Fruit fly (Drosophila melanogaster): Measurements from ENCODE around the gene obst-J.
A peak's percentile ranks its signal among the peaks of the same experiment; 100 is the strongest.

Gene obst-J

dm6 chr3L:20131643-20132042 lies at the start of gene obst-J:
Gene obst-J (minus strand): TSS chr3L:20131743.
- TF ChIP-seq CG10348 (GFP tag; IDR thresholded peaks at IDR 0.05), result no peak
- no peak for TF ChIP-seq CG14655 (GFP tag; optimal IDR thresholded peaks at IDR 0.05)
- no peak for TF ChIP-seq CG34367 (tag; optimal IDR thresholded peaks at IDR 0.05)
- TF ChIP-seq Pif1B (GFP tag; optimal IDR thresholded peaks at IDR 0.05), result no peak
- no peak for TF ChIP-seq CG8159 (tag; optimal IDR thresholded peaks at IDR 0.05)
- TF ChIP-seq Ets98B (GFP tag; IDR thresholded peaks at IDR 0.05), result no peak

dm6 chr3L:20178101-20178500 lies 46.6 kb upstream of the obst-J start:
- no peak for TF ChIP-seq CG34367 (tag; optimal IDR thresholded peaks at IDR 0.05)
- no peak for TF ChIP-seq CG9948 (tag; optimal IDR thresholded peaks at IDR 0.05)
- TF ChIP-seq CG12605 (GFP tag; IDR thresholded peaks at IDR 0.05), result no peak
- TF ChIP-seq gl (tag; optimal IDR thresholded peaks at IDR 0.05), result no peak
- no peak for TF ChIP-seq EcR (GFP tag; optimal IDR thresholded peaks at IDR 0.05)
- no peak for TF ChIP-seq CG8159 (tag; optimal IDR thresholded peaks at IDR 0.05)
- no peak for TF ChIP-seq Pif1A (GFP tag; optimal IDR thresholded peaks at IDR 0.05)
- TF ChIP-seq CG32121 (GFP tag; IDR thresholded peaks at IDR 0.05), result no peak
- TF ChIP-seq CG17806 (tag; optimal IDR thresholded peaks at IDR 0.05), result no peak
- no peak for TF ChIP-seq CG15710 (tag; optimal IDR thresholded peaks at IDR 0.05)
- no peak for TF ChIP-seq fd96Ca (GFP tag; IDR thresholded peaks at IDR 0.05)
- no peak for TF ChIP-seq CG10348 (GFP tag; IDR thresholded peaks at IDR 0.05)

- TF ChIP-seq CG8159 (tag; optimal IDR thresholded peaks at IDR 0.05) (no peak), Pif1A (GFP tag; optimal IDR thresholded peaks at IDR 0.05) (no peak), D1 (tag; optimal IDR thresholded peaks at IDR 0.05) (no peak), rn (GFP tag; IDR thresholded peaks at IDR 0.05) (no peak), CG12605 (GFP tag; IDR thresholded peaks at IDR 0.05) (no peak), CG10348 (GFP tag; IDR thresholded peaks at IDR 0.05) (no peak), CG13204 (GFP tag; optimal IDR thresholded peaks at IDR 0.05) (no peak), Pif1B (GFP tag; optimal IDR thresholded peaks at IDR 0.05) (no peak), CG4496 (GFP tag; IDR thresholded peaks at IDR 0.05) (no peak), CG14655 (GFP tag; optimal IDR thresholded peaks at IDR 0.05) (no peak), Ets98B (GFP tag; IDR thresholded peaks at IDR 0.05) (no peak)
Measured at dm6 chr3L:20177697-20178096, 46.2 kb upstream of the obst-J start.

DNA sequence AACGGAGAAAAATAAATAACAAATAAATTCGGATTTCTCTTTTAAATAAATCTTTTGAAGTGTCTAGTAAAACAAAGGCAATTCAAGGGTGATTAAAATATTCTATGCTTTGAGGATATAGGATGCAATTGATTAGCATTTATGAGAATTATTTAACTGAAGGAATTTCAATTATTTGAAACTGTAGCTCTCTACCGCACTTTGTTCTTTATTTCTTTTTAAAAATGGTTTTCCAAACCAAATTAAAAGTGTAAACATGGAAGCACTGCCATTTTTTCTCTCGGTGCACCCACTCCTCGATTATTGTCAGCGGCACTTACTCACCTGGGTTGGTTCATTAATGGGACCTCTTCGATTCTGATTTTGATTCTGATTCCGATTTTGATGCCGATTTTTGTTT lies 36.6 kb upstream of the obst-J start:
- TF ChIP-seq CG17806 (tag; optimal IDR thresholded peaks at IDR 0.05) (peak; percentile 10), CG34367 (tag; optimal IDR thresholded peaks at IDR 0.05) (no peak), CG4496 (GFP tag; IDR thresholded peaks at IDR 0.05) (no peak), CG10348 (GFP tag; IDR thresholded peaks at IDR 0.05) (no peak), CG13204 (GFP tag; optimal IDR thresholded peaks at IDR 0.05) (no peak), Pif1A (GFP tag; optimal IDR thresholded peaks at IDR 0.05) (no peak), CG8159 (tag; optimal IDR thresholded peaks at IDR 0.05) (peak; percentile 42), rn (GFP tag; IDR thresholded peaks at IDR 0.05) (no peak), CG9948 (tag; optimal IDR thresholded peaks at IDR 0.05) (peak; percentile 12), CG15710 (tag; optimal IDR thresholded peaks at IDR 0.05) (peak; percentile 19), D1 (tag; optimal IDR thresholded peaks at IDR 0.05) (peak; percentile 21), CG14655 (GFP tag; optimal IDR thresholded peaks at IDR 0.05) (no peak), Ets98B (GFP tag; IDR thresholded peaks at IDR 0.05) (no peak), fd96Ca (GFP tag; IDR thresholded peaks at IDR 0.05) (no peak)

DNA sequence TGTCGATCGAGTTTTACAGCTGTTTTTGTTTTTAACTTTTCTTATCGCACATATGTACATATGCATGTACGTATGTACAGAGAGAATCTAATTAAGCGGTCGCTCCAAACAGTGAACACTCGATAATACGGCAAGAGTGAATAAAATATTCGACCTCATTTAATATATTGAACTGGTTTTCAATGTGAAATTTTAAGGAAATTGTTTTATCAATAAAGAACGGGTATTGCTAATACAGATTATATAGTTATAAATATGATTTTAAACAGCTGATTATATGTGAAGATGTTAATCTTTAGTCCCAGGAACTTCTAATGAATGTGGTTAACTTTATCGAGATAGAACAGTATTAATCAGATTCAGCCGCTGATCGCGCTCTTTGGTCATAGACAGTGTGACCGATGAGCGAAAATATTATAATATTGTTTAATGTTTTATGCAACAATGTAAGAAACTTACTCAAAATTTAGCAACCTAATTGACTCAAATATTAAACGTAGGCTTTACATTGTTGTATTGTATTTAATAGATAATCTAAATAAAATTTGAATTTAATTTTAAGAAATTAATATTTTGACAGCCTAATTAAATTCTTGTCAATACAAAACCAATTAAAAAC lies 9.2 kb upstream of the obst-J start, which contains the start of gene CG7328:
Gene CG7328 (minus strand): TSS at position 19 of the 619 bp plus-strand sequence.
- TF ChIP-seq CG34367 (tag; optimal IDR thresholded peaks at IDR 0.05) (no peak), CG32121 (GFP tag; IDR thresholded peaks at IDR 0.05) (0 out of 2 replicates have a peak, but pooled peaks have one; percentile 31)

DNA sequence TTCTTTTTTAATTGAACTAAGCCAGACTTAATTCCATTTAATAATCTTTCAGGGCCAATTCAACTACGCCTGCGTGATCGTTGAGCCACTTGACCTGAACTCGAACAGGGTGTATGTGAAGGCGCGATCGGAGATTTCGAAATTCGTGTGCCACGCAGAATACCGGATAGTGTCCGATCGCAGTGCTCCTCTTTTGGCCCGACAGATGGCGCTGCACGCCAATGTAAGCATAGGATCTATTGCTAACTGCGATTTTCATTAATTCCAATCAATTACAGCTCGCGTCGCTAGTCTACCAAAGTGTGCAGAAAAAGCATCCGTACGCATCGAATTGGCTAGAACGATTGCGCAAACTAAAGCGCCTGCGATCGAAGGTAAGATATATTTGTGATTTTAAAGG lies 6.8 kb upstream of the obst-J start:
- TF ChIP-seq CG10348 (GFP tag; IDR thresholded peaks at IDR 0.05) (no peak), Snoo (tag; optimal IDR thresholded peaks at IDR 0.05) (no peak), Pif1A (GFP tag; optimal IDR thresholded peaks at IDR 0.05) (no peak), CG13204 (GFP tag; optimal IDR thresholded peaks at IDR 0.05) (no peak), gl (tag; optimal IDR thresholded peaks at IDR 0.05) (no peak), fd96Ca (GFP tag; IDR thresholded peaks at IDR 0.05) (no peak), CG34367 (tag; optimal IDR thresholded peaks at IDR 0.05) (no peak), CG9948 (tag; optimal IDR thresholded peaks at IDR 0.05) (no peak), EcR (GFP tag; optimal IDR thresholded peaks at IDR 0.05) (no peak), Ets98B (GFP tag; IDR thresholded peaks at IDR 0.05) (no peak), CG14655 (GFP tag; optimal IDR thresholded peaks at IDR 0.05) (no peak), Pif1B (GFP tag; optimal IDR thresholded peaks at IDR 0.05) (no peak), CG12605 (GFP tag; IDR thresholded peaks at IDR 0.05) (no peak), CG8159 (tag; optimal IDR thresholded peaks at IDR 0.05) (no peak), CG8301 (tag; optimal IDR thresholded peaks at IDR 0.05) (no peak), rn (GFP tag; IDR thresholded peaks at IDR 0.05) (no peak), CG17806 (tag; optimal IDR thresholded peaks at IDR 0.05) (no peak)

DNA sequence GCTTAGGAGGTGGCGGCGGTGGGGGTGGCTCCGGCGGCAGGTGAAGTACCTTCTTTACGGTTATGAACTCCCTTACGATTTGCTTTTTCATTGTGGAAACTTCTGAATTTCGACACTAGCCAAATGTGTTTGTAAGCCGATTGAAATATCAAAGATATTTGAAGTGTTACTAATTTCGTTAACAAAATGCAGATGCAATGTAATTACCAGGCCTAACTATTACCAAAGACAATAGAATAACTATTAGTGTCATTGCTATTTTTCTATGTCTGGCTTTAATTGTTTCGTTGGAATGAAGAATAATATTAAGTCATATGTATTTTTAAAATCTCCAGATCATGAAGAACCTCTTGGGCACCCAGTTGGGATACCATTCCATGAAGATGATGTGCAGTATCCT lies 1.6 kb upstream of the obst-J start, which contains the start of gene CG7335:
Gene CG7335 (minus strand): TSS at position 101 of the 400 bp plus-strand sequence.
- TF ChIP-seq fd96Ca (GFP tag; IDR thresholded peaks at IDR 0.05) (no peak), CG34367 (tag; optimal IDR thresholded peaks at IDR 0.05) (no peak), CG14655 (GFP tag; optimal IDR thresholded peaks at IDR 0.05) (no peak), CG9948 (tag; optimal IDR thresholded peaks at IDR 0.05) (no peak), D1 (tag; optimal IDR thresholded peaks at IDR 0.05) (no peak), Ets98B (GFP tag; IDR thresholded peaks at IDR 0.05) (no peak), CG10348 (GFP tag; IDR thresholded peaks at IDR 0.05) (no peak), CG32121 (GFP tag; IDR thresholded peaks at IDR 0.05) (no peak), CG12605 (GFP tag; IDR thresholded peaks at IDR 0.05) (no peak), rn (GFP tag; IDR thresholded peaks at IDR 0.05) (no peak), CG4496 (GFP tag; IDR thresholded peaks at IDR 0.05) (no peak), CG8301 (tag; optimal IDR thresholded peaks at IDR 0.05) (no peak), EcR (GFP tag; optimal IDR thresholded peaks at IDR 0.05) (no peak)
